Worm (Caenorhabditis elegans): ENCODE data around the gene W04G3.10.

DNA sequence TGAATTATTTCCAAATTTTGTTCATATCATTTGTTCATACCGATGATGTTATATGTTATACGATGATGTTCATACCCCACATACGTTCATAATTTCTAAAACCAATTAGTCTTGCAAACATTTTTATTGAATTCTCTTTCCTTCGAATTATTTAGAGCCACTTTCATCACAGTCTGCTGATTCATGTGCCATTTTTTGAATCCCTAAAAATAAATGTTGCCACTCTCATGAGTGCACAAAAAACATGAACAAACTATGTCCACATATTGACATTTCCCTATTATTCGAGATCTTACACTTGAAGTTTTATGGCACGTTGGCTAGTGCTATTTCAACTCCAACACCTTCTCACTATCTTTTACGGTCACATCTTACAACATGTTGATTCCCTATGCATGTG is 29.0 kb upstream of the W04G3.10 start, which contains the start of gene clc-17:
- no peak for TF ChIP-seq lin-15B (tag; optimal IDR thresholded peaks at IDR 0.05)
- no peak for TF ChIP-seq eor-1 (tag; optimal IDR thresholded peaks at IDR 0.05)
- no peak for TF ChIP-seq pqm-1 (tag; optimal IDR thresholded peaks at IDR 0.05)
- TF ChIP-seq daf-12 (tag; optimal IDR thresholded peaks at IDR 0.05): no peak

All from whole organism, L3 larva.